Worm (Caenorhabditis elegans) whole organism, L3 larva: ENCODE data around the gene F41G4.13.

Source experiments
- ama-1 ChIP-seq: fragments of 150-350 bp; optimal IDR thresholded peaks from 2 replicates; lab custom pipeline; 2018
- nhr-77 ChIP-seq: fragments of 150-350 bp; optimal IDR thresholded peaks from 2 replicates; lab custom pipeline; 2014; ENCODE audit warnings: missing biosample characterization, missing genetic modification characterization
- ztf-11 ChIP-seq: fragments of 150-350 bp; optimal IDR thresholded peaks from 2 replicates; lab custom pipeline; 2014; ENCODE audit warnings: missing biosample characterization, missing genetic modification characterization

- no peak for TF ChIP-seq nhr-77 (tag; lab: Kevin White, UChicago)
- TF ChIP-seq ztf-11, result no peak
- TF ChIP-seq ama-1 (lab: Kevin White, UChicago), result no peak
Measured at ce11 chrX:16808526-16808925, 26.1 kb downstream of the F41G4.13 start.
